Fruit fly (Drosophila melanogaster) whole organism: ENCODE measurements around the gene Qtzl.
"Not testable (repeated sequence)": the region's sequence is repeated elsewhere in the genome, so short reads cannot be mapped to it uniquely, and the experiment has no call there.

Experiments
- CG8478 ChIP-seq: fragments of >200 bp; optimal IDR thresholded peaks from 2 replicates; lab custom pipeline; 2018; ENCODE audit warnings: inconsistent platforms
- Dll ChIP-seq: fragments of >200 bp; optimal IDR thresholded peaks from 2 replicates; lab custom pipeline; 2017
- EcR ChIP-seq, 2 experiments: fragments of >200 bp; optimal IDR thresholded peaks; 2 replicates each; lab custom pipeline; 2017; ENCODE audit warnings: missing biosample characterization in 2 of 2, missing genetic modification characterization in 2 of 2, missing genetic modification reagents in 2 of 2
- pan ChIP-seq: fragments of >200 bp; optimal IDR thresholded peaks from 2 replicates; lab custom pipeline; 2017
- psq ChIP-seq: fragments of >200 bp; optimal IDR thresholded peaks from 2 replicates; lab custom pipeline; 2017
- usp ChIP-seq: fragments of >200 bp; optimal IDR thresholded peaks from 2 replicates; lab custom pipeline; 2017; ENCODE audit warnings: missing biosample characterization, missing genetic modification characterization, mixed read lengths

Gene Qtzl

dm6 chr2L:11992602-11993001 is 2.9 kb upstream of the Qtzl start, which contains the start of gene Ada1-2:
Gene Ada1-2, plus strand, starts transcription at chr2L:11992902.
- TF ChIP-seq psq (lab: Kevin White, UChicago); CG8478 (lab: Kevin White, UChicago); usp: not testable (repeated sequence)

dm6 chr2L:11996509-11996908 is 969 bp downstream of the Qtzl start, which contains the start of gene Ada1-1:
Gene Ada1-1, plus strand, starts transcription at chr2L:11996809.
- TF ChIP-seq usp; CG8478 (lab: Kevin White, UChicago); Dll: not testable (repeated sequence)

DNA sequence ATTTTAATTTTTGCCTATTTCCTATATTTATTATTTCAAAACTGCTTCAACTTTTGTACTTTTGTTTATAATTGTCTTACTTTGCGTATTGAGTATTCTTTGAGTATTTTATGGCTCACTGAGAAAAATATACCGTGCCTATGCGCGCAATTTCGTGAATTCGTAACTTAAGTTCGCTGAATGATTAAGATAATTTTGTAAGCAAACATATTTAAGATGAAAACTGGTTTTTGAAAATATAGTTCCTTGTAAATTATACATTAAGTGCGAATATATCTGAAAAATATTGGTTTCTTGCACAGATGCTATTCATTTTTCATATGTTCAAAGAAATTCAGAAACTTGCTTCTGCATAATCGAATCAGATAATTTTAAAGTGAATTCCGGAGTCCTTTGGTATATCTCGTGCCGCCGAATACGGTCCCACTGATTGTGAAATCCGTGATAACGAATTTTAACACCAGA is 3.7 kb downstream of the Qtzl start, which contains the start of the genes CG18787 and Nfs1:
TSS of gene CG18787 (minus strand) at position 101 of the 465 bp plus-strand sequence.
TSS of gene Nfs1 (plus strand) at position 415 of the 465 bp plus-strand sequence.
- TF ChIP-seq usp; Dll; EcR (GFP tag; optimal IDR thresholded peaks at IDR 0.05; lab: Kevin White, UChicago): not testable (repeated sequence)

- no peak for TF ChIP-seq pan (lab: Kevin White, UChicago)
- no peak for TF ChIP-seq psq (lab: Kevin White, UChicago)
- no peak for TF ChIP-seq CG8478 (lab: Kevin White, UChicago)
- TF ChIP-seq EcR (GFP tag; optimal IDR thresholded peaks at IDR 0.05; lab: Kevin White, UChicago), result no peak
- no peak for TF ChIP-seq Dll
- no peak for TF ChIP-seq usp
These were observed 5.6 kb downstream of the Qtzl start for dm6 chr2L:12001132-12001531.

dm6 chr2L:12002051-12002450 is 6.5 kb downstream of the Qtzl start, which contains the start of gene Hacd1:
Gene Hacd1, minus strand, starts transcription at chr2L:12002266.
- TF ChIP-seq psq (lab: Kevin White, UChicago) (no peak), pan (lab: Kevin White, UChicago) (no peak), usp (no peak), Dll (no peak), CG8478 (lab: Kevin White, UChicago) (no peak), EcR (GFP tag; optimal IDR thresholded peaks at IDR 0.05; lab: Kevin White, UChicago) (no peak)

DNA sequence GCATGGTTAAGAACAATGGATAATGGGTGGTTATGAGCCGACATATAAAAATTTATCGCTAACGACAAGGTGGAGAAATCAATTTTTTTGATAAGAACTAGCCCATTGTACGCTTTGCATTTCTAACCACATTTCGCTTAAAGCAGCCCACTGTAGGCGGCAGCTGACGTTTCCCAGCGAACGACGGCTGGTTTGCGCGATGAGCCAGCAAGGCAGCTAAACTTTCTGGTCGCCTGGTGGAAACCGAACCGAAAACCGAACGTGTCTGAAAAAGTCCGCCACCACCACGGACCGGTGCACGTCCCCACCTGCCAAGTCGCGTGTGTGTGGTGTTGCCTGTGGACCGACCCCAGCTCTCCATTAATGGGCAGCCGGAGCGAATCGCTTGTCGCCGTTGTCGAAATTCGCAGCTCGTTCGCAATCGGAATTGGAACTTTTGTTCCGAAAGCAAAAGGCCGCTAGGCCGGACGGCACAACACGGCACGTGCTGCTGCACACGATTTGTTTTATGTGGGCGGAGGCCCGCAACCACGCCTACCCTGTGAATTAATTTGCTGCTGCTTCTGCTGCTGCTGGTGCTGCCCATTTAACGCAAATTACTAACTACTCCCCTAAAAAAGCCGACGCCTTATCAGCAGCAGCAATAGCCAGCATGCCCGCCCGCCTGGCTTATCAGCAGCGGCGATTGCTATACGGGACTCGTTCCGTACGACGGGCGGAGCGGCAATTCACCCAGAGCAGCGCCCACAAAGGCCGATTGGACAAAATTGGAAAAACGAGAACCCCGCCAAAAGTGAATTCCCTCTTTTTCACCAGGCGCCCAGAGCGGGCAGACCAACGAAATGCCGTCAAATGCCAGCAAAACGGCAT is 7.6 kb downstream of the Qtzl start:
- TF ChIP-seq EcR (GFP tag; optimal IDR thresholded peaks at IDR 0.05; lab: Kevin White, UChicago), result no peak
- TF ChIP-seq psq (lab: Kevin White, UChicago), result no peak
- TF ChIP-seq CG8478 (lab: Kevin White, UChicago), result no peak
- TF ChIP-seq pan (lab: Kevin White, UChicago), result no peak
- no peak for TF ChIP-seq usp
- peak; percentile 50 for TF ChIP-seq Dll

DNA sequence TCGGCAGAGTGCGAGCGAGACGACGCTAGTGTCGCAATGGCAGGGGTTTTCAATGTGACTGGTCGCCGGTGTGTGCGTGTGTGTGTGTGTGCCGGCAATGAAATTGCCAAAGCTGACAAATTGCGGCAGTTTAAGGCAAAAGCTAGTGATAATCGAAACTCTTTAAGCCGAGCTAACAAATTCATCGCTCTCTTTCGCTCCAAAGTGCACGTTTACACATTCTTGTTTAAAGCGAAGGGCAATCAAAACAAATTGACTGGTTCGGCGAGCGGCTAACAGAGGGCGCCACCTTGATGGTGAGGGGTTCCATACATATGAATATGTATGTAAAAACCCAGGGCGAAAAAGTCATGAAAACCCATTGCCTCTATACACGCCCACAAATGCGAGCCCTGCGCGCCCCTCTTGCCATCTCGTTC is 8.3 kb downstream of the Qtzl start:
- TF ChIP-seq CG8478 (lab: Kevin White, UChicago) (no peak), pan (lab: Kevin White, UChicago) (no peak), Dll (no peak), psq (lab: Kevin White, UChicago) (no peak), EcR (GFP tag; optimal IDR thresholded peaks at IDR 0.05; lab: Kevin White, UChicago) (no peak), usp (no peak)

- TF ChIP-seq psq (lab: Kevin White, UChicago) (no peak), CG8478 (lab: Kevin White, UChicago) (no peak), EcR (GFP tag; optimal IDR thresholded peaks at IDR 0.05; lab: Kevin White, UChicago) (peak in 1 of 2 experiments; percentile 51), pan (lab: Kevin White, UChicago) (no peak), Dll (no peak), usp (no peak)
These were observed 8.9 kb downstream of the Qtzl start for dm6 chr2L:12004211-12004979.

- TF ChIP-seq Dll (peak; percentile 73), pan (lab: Kevin White, UChicago) (no peak), EcR (GFP tag; optimal IDR thresholded peaks at IDR 0.05; lab: Kevin White, UChicago) (peak; percentile 81 to 82), psq (lab: Kevin White, UChicago) (no peak)
These were observed 10.2 kb downstream of the Qtzl start for dm6 chr2L:12005436-12006396.

- TF ChIP-seq usp (no peak), psq (lab: Kevin White, UChicago) (no peak), Dll (no peak), CG8478 (lab: Kevin White, UChicago) (peak; percentile 32), pan (lab: Kevin White, UChicago) (peak; percentile 80), EcR (GFP tag; optimal IDR thresholded peaks at IDR 0.05; lab: Kevin White, UChicago) (no peak)
These were observed 11.1 kb downstream of the Qtzl start for dm6 chr2L:12006397-12007330.
